Fruit fly (Drosophila melanogaster): ENCODE results near the gene mRpL48.

DNA sequence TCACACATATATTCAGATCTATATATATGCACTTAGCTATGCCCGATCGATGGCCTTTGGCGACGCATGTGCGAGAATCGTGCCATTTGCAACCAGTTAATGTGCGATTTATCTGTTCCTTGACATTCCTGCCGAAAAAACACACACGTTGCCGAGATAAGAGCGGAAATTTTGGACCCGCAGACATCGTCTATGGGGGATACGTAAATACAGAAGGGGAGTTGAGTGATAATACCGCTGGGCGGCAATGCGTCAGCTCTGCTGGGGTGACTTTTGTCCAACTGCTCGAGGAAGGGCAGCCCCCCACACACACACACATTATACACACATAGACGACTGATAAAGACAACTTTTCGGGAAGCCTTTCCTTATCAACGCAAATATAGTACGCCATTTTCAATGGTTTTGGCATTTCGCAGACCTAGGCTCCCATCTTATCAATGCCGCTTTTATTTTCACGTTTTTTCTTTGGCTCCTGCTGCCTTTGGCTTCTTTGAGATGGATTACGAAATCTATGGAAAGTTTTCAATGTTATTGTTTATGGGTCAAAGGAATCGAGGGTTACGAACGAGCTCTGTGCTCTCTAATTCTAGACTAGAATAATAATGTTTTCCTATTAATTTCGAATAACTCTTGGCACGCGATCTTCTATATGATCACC, 10.7 kb downstream of the mRpL48 start:
- TF ChIP-seq Mnt (GFP tag; optimal IDR thresholded peaks at IDR 0.05) (peak; percentile 16), CG5204 (GFP tag; optimal IDR thresholded peaks at IDR 0.05) (no peak), kay (GFP tag; ENCODE audit: borderline replicate concordance) (no peak), Crg-1 (GFP tag; optimal IDR thresholded peaks at IDR 0.05) (no peak), CG7101 (tag; optimal IDR thresholded peaks at IDR 0.05) (no peak), CG11617 (GFP tag; optimal IDR thresholded peaks at IDR 0.05) (no peak), cnc (optimal IDR thresholded peaks at IDR 0.05) (no peak)

Measured in whole organism, adult.